Fruit fly (Drosophila melanogaster): ENCODE results near the gene LpR1.

DNA sequence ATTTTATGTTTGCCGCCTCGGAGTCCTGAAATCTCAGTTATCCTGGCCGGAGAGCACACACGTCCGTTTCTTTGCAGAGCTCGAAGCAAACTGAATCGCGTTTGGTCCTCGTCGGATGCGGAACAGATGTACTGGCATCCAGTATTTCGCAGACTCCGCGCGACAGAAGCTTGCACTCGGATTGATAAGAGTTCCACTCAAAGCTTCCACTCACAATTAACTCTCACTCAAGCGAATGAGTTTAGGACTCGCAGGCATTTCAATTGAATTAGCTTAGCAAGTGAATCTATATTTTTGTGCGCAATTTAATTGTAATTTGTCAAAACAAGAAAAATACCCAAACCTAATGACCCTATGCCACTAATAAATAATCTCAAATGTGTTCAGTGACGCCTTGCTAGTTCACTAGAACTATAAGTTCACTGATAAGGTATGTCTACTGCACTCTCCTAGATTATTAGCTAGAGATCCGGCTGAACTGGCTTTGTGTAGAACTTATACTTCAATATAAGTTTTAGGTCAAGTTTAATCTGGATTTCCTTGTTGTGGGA is 42.8 kb downstream of the LpR1 start:
- TF ChIP-seq Dll (optimal IDR thresholded peaks at IDR 0.05), result no peak
- no peak for TF ChIP-seq psq (optimal IDR thresholded peaks at IDR 0.05)
- TF ChIP-seq pan (optimal IDR thresholded peaks at IDR 0.05), result no peak
- no peak for TF ChIP-seq EcR (GFP tag; optimal IDR thresholded peaks at IDR 0.05)
- TF ChIP-seq usp (GFP tag; optimal IDR thresholded peaks at IDR 0.05), result no peak
- TF ChIP-seq CG8478 (optimal IDR thresholded peaks at IDR 0.05), result no peak

Data from whole organism.